Worm (Caenorhabditis elegans) whole organism, L3 larva: ENCODE data around the gene K08F9.1.
"Not testable (repeated sequence)": the region's sequence is repeated elsewhere in the genome, so short reads cannot be mapped to it uniquely, and the experiment has no call there.

Source experiments
- ZK546.5 ChIP-seq: sonication (generic microtip); optimal IDR thresholded peaks from 2 replicates; lab custom pipeline; 2017; ENCODE audit warnings: missing biosample characterization, missing genetic modification characterization
- ceh-16 ChIP-seq: sonication (generic microtip); optimal IDR thresholded peaks from 2 replicates; lab custom pipeline; 2017; ENCODE audit warnings: missing biosample characterization, missing genetic modification characterization
- ceh-28 ChIP-seq: fragments of 150-350 bp; optimal IDR thresholded peaks from 2 replicates; lab custom pipeline; 2014; ENCODE audit warnings: missing biosample characterization, missing genetic modification reagents, missing genetic modification characterization
- ceh-82 ChIP-seq: fragments of 150-350 bp; optimal IDR thresholded peaks from 2 replicates; lab custom pipeline; 2014; ENCODE audit warnings: missing biosample characterization, missing genetic modification characterization
- daf-12 ChIP-seq: fragments of 150-350 bp; optimal IDR thresholded peaks from 2 replicates; lab custom pipeline; 2014; ENCODE audit warnings: missing biosample characterization, missing genetic modification reagents, missing genetic modification characterization
- egl-27 ChIP-seq: sonication (generic microtip); optimal IDR thresholded peaks from 4 replicates; lab custom pipeline; 2017; ENCODE audit warnings: missing biosample characterization, missing genetic modification reagents, missing genetic modification characterization
- egl-5 ChIP-seq: fragments of 150-350 bp; optimal IDR thresholded peaks from 2 replicates; lab custom pipeline; 2017; ENCODE audit warnings: missing biosample characterization, missing genetic modification reagents, missing genetic modification characterization, inconsistent platforms
- elt-1 ChIP-seq: fragments of 150-350 bp; optimal IDR thresholded peaks from 2 replicates; lab custom pipeline; 2014; ENCODE audit warnings: missing biosample characterization, missing genetic modification characterization
- elt-2 ChIP-seq: sonication (generic microtip); optimal IDR thresholded peaks from 2 replicates; lab custom pipeline; 2016; ENCODE audit warnings: missing genetic modification reagents, mild to moderate bottlenecking, missing genetic modification characterization, missing compliant biosample characterization
- elt-3 ChIP-seq, 3 experiments: fragments of 150-350 bp in 1 of 3; sonication (generic microtip) in 2 of 3; optimal IDR thresholded peaks; 2 replicates in 2 of 3; 4 replicates in 1 of 3; lab custom pipeline; 2014 to 2017; ENCODE audit warnings: missing biosample characterization in 3 of 3, missing genetic modification characterization in 3 of 3
- eor-1 ChIP-seq, 2 experiments: fragments of 150-350 bp; optimal IDR thresholded peaks; 2 replicates each; lab custom pipeline; 2014 to 2018; ENCODE audit warnings: missing biosample characterization in 2 of 2, missing genetic modification characterization in 2 of 2
- fkh-10 ChIP-seq: sonication (generic microtip); optimal IDR thresholded peaks from 2 replicates; lab custom pipeline; 2017; ENCODE audit warnings: missing biosample characterization, missing genetic modification reagents, missing genetic modification characterization
- fos-1 ChIP-seq: fragments of 150-350 bp; optimal IDR thresholded peaks from 2 replicates; lab custom pipeline; 2014; ENCODE audit warnings: missing biosample characterization, missing genetic modification characterization
- hmg-11 ChIP-seq: sonication (generic microtip); optimal IDR thresholded peaks from 2 replicates; lab custom pipeline; 2016; ENCODE audit warnings: missing genetic modification characterization, missing compliant biosample characterization
- jun-1 ChIP-seq: fragments of 150-350 bp; optimal IDR thresholded peaks from 2 replicates; lab custom pipeline; 2014; ENCODE audit warnings: missing biosample characterization, missing genetic modification reagents, missing genetic modification characterization
- mdl-1 ChIP-seq: fragments of 150-350 bp; optimal IDR thresholded peaks from 2 replicates; lab custom pipeline; 2014; ENCODE audit warnings: missing biosample characterization, missing genetic modification characterization
- mml-1 ChIP-seq: fragments of 150-350 bp; sonication (generic microtip); optimal IDR thresholded peaks from 3 replicates; lab custom pipeline; 2014; ENCODE audit warnings: missing biosample characterization, missing genetic modification characterization
- nfya-1 ChIP-seq: sonication (generic microtip); optimal IDR thresholded peaks from 2 replicates; lab custom pipeline; 2017; ENCODE audit warnings: missing genetic modification characterization, mild to moderate bottlenecking, missing compliant biosample characterization, antibody characterized with exemption, moderate library complexity; ENCODE audit not compliant: insufficient read depth
- nhr-11 ChIP-seq: fragments of 150-350 bp; optimal IDR thresholded peaks from 2 replicates; lab custom pipeline; 2014; ENCODE audit warnings: missing biosample characterization, missing genetic modification characterization
- nhr-12 ChIP-seq: fragments of 150-350 bp; optimal IDR thresholded peaks from 2 replicates; lab custom pipeline; 2014; ENCODE audit warnings: missing biosample characterization, missing genetic modification characterization
- nhr-23 ChIP-seq: fragments of 150-350 bp; optimal IDR thresholded peaks from 2 replicates; lab custom pipeline; 2014; ENCODE audit warnings: missing biosample characterization, missing genetic modification reagents, missing genetic modification characterization
- nhr-237 ChIP-seq: fragments of 150-350 bp; optimal IDR thresholded peaks from 2 replicates; lab custom pipeline; 2014; ENCODE audit warnings: missing biosample characterization, missing genetic modification characterization
- nhr-25 ChIP-seq: sonication (generic microtip); optimal IDR thresholded peaks from 2 replicates; lab custom pipeline; 2017; ENCODE audit warnings: missing biosample characterization, missing genetic modification characterization
- nhr-28 ChIP-seq: fragments of 150-350 bp; optimal IDR thresholded peaks from 2 replicates; lab custom pipeline; 2014; ENCODE audit warnings: missing biosample characterization, missing genetic modification characterization
- nhr-43 ChIP-seq: sonication (generic microtip); optimal IDR thresholded peaks from 2 replicates; lab custom pipeline; 2016; ENCODE audit warnings: mild to moderate bottlenecking, missing genetic modification characterization, missing compliant biosample characterization; ENCODE audit not compliant: poor library complexity, severe bottlenecking
- nhr-67 ChIP-seq: fragments of 150-350 bp; optimal IDR thresholded peaks from 2 replicates; lab custom pipeline; 2014; ENCODE audit warnings: missing biosample characterization, missing genetic modification characterization
- nhr-76 ChIP-seq: fragments of 150-350 bp; sonication (generic microtip); optimal IDR thresholded peaks from 5 replicates; lab custom pipeline; 2014; ENCODE audit warnings: missing biosample characterization, missing genetic modification characterization
- nhr-77 ChIP-seq: fragments of 150-350 bp; optimal IDR thresholded peaks from 2 replicates; lab custom pipeline; 2014; ENCODE audit warnings: missing biosample characterization, missing genetic modification characterization
- pha-4 ChIP-seq: fragments of 150-350 bp; optimal IDR thresholded peaks from 2 replicates; lab custom pipeline; 2014; ENCODE audit warnings: missing biosample characterization, missing genetic modification reagents, missing genetic modification characterization
- pqm-1 ChIP-seq: fragments of 150-350 bp; optimal IDR thresholded peaks from 2 replicates; lab custom pipeline; 2017; ENCODE audit warnings: missing biosample characterization, missing genetic modification characterization, inconsistent platforms
- sea-2 ChIP-seq: fragments of 150-350 bp; sonication (generic microtip); optimal IDR thresholded peaks from 4 replicates; lab custom pipeline; 2014; ENCODE audit warnings: missing biosample characterization, missing genetic modification reagents, missing genetic modification characterization
- skn-1 ChIP-seq: fragments of 150-350 bp; optimal IDR thresholded peaks from 2 replicates; lab custom pipeline; 2014; ENCODE audit warnings: missing biosample characterization, missing genetic modification characterization
- unc-39 ChIP-seq: sonication (generic microtip); optimal IDR thresholded peaks from 4 replicates; lab custom pipeline; 2017; ENCODE audit warnings: missing biosample characterization, missing genetic modification characterization
- unc-62 ChIP-seq: fragments of 150-350 bp; sonication (generic microtip); optimal IDR thresholded peaks from 4 replicates; lab custom pipeline; 2014; ENCODE audit warnings: missing biosample characterization, missing genetic modification reagents, missing genetic modification characterization
- ztf-11 ChIP-seq: fragments of 150-350 bp; optimal IDR thresholded peaks from 2 replicates; lab custom pipeline; 2014; ENCODE audit warnings: missing biosample characterization, missing genetic modification characterization

The K08F9.1 gene

ce11 chrV:15136772-15137171 is 6.4 kb downstream of the K08F9.1 start, which contains the start of gene aipl-1 (continued):
- TF ChIP-seq jun-1 (peak; percentile 39), fos-1 (tag; lab: Kevin White, UChicago) (no peak), ztf-11 (tag; lab: Kevin White, UChicago) (no peak), nhr-237 (tag; lab: Kevin White, UChicago) (no peak)
- TF ChIP-seq, all 47 proteins: peak for 17

ce11 chrV:15133812-15134211 is 9.4 kb downstream of the K08F9.1 start:
- TF ChIP-seq elt-2 (tag; lab: Kevin White, UChicago): peak; percentile 62
- TF ChIP-seq nhr-23 (tag; lab: Kevin White, UChicago): no peak
- TF ChIP-seq elt-3 (tag; optimal IDR thresholded peaks at IDR 0.05; lab: Kevin White, UChicago): no peak
- peak; percentile 47 for TF ChIP-seq pqm-1 (tag; lab: Kevin White, UChicago)
- TF ChIP-seq ceh-82 (tag; lab: Kevin White, UChicago): no peak

DNA sequence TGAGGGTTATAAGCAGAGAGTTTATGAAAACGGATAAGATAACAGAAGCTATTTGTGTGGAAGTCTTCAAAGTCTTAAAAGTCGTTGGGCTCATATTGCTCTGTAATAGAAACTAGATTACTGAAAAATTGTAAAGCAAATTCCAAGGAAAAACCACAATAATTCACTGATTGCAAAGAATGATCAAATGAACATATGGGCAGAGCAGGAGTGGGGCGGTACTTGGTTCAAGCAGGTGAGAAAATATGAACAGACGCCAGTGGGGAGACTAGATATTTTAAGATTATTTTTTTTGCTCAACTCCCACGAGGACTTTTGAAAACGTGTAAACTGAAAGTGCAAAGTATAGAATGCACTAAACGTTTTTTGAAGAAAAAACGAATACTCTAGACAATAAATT is 10.8 kb downstream of the K08F9.1 start, which contains the start of gene str-171:
TSS of gene str-171 (minus strand) at position 101 of the 400 bp plus-strand sequence.
- TF ChIP-seq ceh-82 (tag; lab: Kevin White, UChicago): no peak
- TF ChIP-seq mml-1 (tag; lab: Kevin White, UChicago): no peak
- TF ChIP-seq ceh-16 (tag; lab: Kevin White, UChicago): no peak
- TF ChIP-seq ceh-28 (tag; lab: Kevin White, UChicago): no peak
- no peak for TF ChIP-seq nhr-25
- TF ChIP-seq nhr-76 (tag; lab: Kevin White, UChicago): no peak

- no peak for TF ChIP-seq eor-1 (tag; optimal IDR thresholded peaks at IDR 0.05; lab: Kevin White, UChicago)
- TF ChIP-seq elt-1 (tag; lab: Kevin White, UChicago): no peak
- TF ChIP-seq fos-1 (tag; lab: Kevin White, UChicago): no peak
- no peak for TF ChIP-seq sea-2
- no peak for TF ChIP-seq nhr-76 (tag; lab: Kevin White, UChicago)
- TF ChIP-seq nhr-77 (tag; lab: Kevin White, UChicago): no peak
- no peak for TF ChIP-seq nhr-237 (tag; lab: Kevin White, UChicago)
- no peak for TF ChIP-seq skn-1 (tag; lab: Kevin White, UChicago)
- no peak for TF ChIP-seq egl-5 (tag; lab: Kevin White, UChicago)
- TF ChIP-seq egl-27: no peak
- no peak for TF ChIP-seq nhr-12
- no peak for TF ChIP-seq unc-62 (GFP tag; lab: Kevin White, UChicago)
- no peak for TF ChIP-seq fkh-10
- no peak for TF ChIP-seq nhr-28
- TF ChIP-seq hmg-11 (tag; lab: Kevin White, UChicago): no peak
Observed at ce11 chrV:15127955-15128354, 15.2 kb downstream of the K08F9.1 start, which contains the start of gene srr-7. srr-7 (plus strand) TSS chrV:15128255.

DNA sequence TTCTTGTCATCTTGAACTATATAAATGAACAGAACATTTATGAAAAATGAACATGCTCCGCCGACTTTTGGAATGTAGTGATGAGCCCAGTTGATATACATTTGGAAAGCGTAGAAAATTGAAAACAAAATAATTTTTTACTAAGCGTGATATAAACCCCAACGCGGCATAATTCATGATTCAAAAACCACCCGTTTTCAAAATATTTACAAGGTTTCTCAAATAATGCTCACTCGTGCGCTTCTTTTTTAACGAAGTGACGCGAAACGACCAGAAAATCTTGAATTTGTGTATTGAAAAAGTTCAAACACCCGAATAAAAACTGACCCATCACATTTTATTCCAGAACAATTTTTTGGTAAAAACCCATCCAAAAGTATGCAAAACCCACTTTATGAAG is 15.8 kb downstream of the K08F9.1 start, which contains the start of gene srj-27:
TSS of gene srj-27 (minus strand) at position 101 of the 400 bp plus-strand sequence.
- TF ChIP-seq fkh-10 (no peak), nfya-1 (tag; lab: Kevin White, UChicago) (no peak)

ce11 chrV:15125162-15125561 is 18.0 kb downstream of the K08F9.1 start, which contains the start of gene ugt-30:
ugt-30 (minus strand) TSS chrV:15125262.
- TF ChIP-seq mdl-1 (tag; lab: Kevin White, UChicago); fkh-10; ZK546.5: not testable (repeated sequence)
- TF ChIP-seq, all 47 proteins: peak for 0; not testable (repeated sequence) for 47

DNA sequence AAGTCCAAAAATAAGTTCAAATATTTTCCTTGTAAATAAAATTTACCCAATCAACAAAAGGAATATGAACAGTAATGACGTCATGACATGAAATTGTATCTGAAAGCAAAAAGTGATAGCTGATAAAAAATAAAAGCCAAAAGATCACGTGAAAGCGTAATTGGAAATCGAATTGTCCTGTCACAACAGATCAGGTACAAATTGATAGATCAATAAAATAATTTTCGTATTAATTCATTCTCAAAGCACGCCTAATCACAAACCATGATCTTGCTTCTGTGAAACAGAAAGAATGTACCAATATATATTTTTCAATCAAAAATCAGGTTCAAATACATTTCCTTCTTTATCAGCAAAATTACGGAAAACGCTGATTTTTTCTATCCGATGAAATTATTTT is 23.7 kb downstream of the K08F9.1 start, which contains the start of gene flor-1:
TSS of gene flor-1 (minus strand) at position 101 of the 400 bp plus-strand sequence.
- TF ChIP-seq unc-62 (GFP tag; lab: Kevin White, UChicago): no peak
- TF ChIP-seq unc-39 (tag; lab: Kevin White, UChicago): no peak
- no peak for TF ChIP-seq nhr-11 (tag; lab: Kevin White, UChicago)
- no peak for TF ChIP-seq ZK546.5
- TF ChIP-seq nhr-67 (tag; lab: Kevin White, UChicago): no peak
- TF ChIP-seq nhr-43: no peak
- TF ChIP-seq nhr-237 (tag; lab: Kevin White, UChicago): no peak
- TF ChIP-seq daf-12: no peak
- no peak for TF ChIP-seq pha-4
